Worm (Caenorhabditis elegans) whole organism, midembryonic: ENCODE results near the gene fip-2.

Experiments used
- T22C8.4 ChIP-seq: fragments of 200-800 bp; sonication (Bioruptor generic); IDR thresholded peaks from 2 replicates; pipeline ENCODE4 v1.3.6; 2022; ENCODE audit warnings: missing genetic modification characterization, missing compliant biosample characterization
- cog-1 ChIP-seq: sonication (generic microtip); optimal IDR thresholded peaks from 2 replicates; lab custom pipeline; 2016; ENCODE audit warnings: missing genetic modification characterization, missing compliant biosample characterization
- flt-1 ChIP-seq: fragments of 200-800 bp; sonication (Bioruptor generic); IDR thresholded peaks from 2 replicates; pipeline ENCODE4 v1.3.6; 2022; ENCODE audit warnings: missing genetic modification characterization, missing compliant biosample characterization
- klf-2 ChIP-seq: fragments of 200-800 bp; sonication (Bioruptor generic); conservative IDR thresholded peaks from 2 replicates; pipeline ENCODE4 v1.3.6; 2022; ENCODE audit warnings: missing genetic modification reagents, missing genetic modification characterization, missing compliant biosample characterization
- med-1 ChIP-seq: sonication (generic microtip); optimal IDR thresholded peaks from 2 replicates; lab custom pipeline; 2017; ENCODE audit warnings: missing genetic modification characterization, mild to moderate bottlenecking, missing compliant biosample characterization, antibody characterized with exemption, missing genetic modification reagents; ENCODE audit not compliant: insufficient read depth
- ref-1 ChIP-seq: fragments of 200-800 bp; sonication (Bioruptor generic); conservative IDR thresholded peaks from 2 replicates; pipeline ENCODE4 v1.3.6; 2022; ENCODE audit warnings: missing genetic modification reagents, missing genetic modification characterization, missing compliant biosample characterization
- tab-1 ChIP-seq: fragments of 200-800 bp; sonication (Bioruptor generic); IDR thresholded peaks from 2 replicates; pipeline ENCODE4 v1.3.6; 2022; ENCODE audit warnings: missing genetic modification characterization, missing compliant biosample characterization
- ztf-23 ChIP-seq: fragments of 200-800 bp; sonication (Bioruptor generic); IDR thresholded peaks from 2 replicates; pipeline ENCODE4 v1.3.6; 2022; ENCODE audit warnings: missing genetic modification reagents, missing genetic modification characterization, missing compliant biosample characterization
- ztf-29 ChIP-seq: fragments of 200-800 bp; sonication (Bioruptor generic); IDR thresholded peaks from 2 replicates; pipeline ENCODE4 v1.3.6; 2022; ENCODE audit warnings: missing genetic modification reagents, missing genetic modification characterization, missing compliant biosample characterization

fip-2 gene

ce11 chrV:9067678-9068077 is at the start of gene fip-2:
Gene fip-2 (plus strand): TSS chrV:9067978.
- TF ChIP-seq tab-1 (GFP tag; lab: Robert Waterston, UW) (no peak), ref-1 (GFP tag; lab: Robert Waterston, UW) (no peak), flt-1 (GFP tag; lab: Robert Waterston, UW) (no peak), med-1 (GFP tag; lab: Kevin White, UChicago) (no peak), T22C8.4 (GFP tag; lab: Robert Waterston, UW) (no peak), ztf-29 (GFP tag; lab: Robert Waterston, UW) (no peak), ztf-23 (GFP tag; lab: Robert Waterston, UW) (no peak), klf-2 (no peak), cog-1 (tag; lab: Kevin White, UChicago) (no peak)

- no peak for TF ChIP-seq tab-1 (GFP tag; lab: Robert Waterston, UW)
- no peak for TF ChIP-seq flt-1 (GFP tag; lab: Robert Waterston, UW)
- TF ChIP-seq T22C8.4 (GFP tag; lab: Robert Waterston, UW), result no peak
- no peak for TF ChIP-seq med-1 (GFP tag; lab: Kevin White, UChicago)
- TF ChIP-seq ref-1 (GFP tag; lab: Robert Waterston, UW), result no peak
- no peak for TF ChIP-seq cog-1 (tag; lab: Kevin White, UChicago)
- TF ChIP-seq klf-2, result no peak
- no peak for TF ChIP-seq ztf-29 (GFP tag; lab: Robert Waterston, UW)
- TF ChIP-seq ztf-23 (GFP tag; lab: Robert Waterston, UW), result no peak
Observed at ce11 chrV:9018871-9019270, 48.9 kb upstream of the fip-2 start.

ce11 chrV:9022078-9022477 is 45.7 kb upstream of the fip-2 start, which contains the start of gene oac-41:
Gene oac-41 (minus strand): TSS chrV:9022178.
- TF ChIP-seq ztf-29 (GFP tag; lab: Robert Waterston, UW), result no peak
- no peak for TF ChIP-seq T22C8.4 (GFP tag; lab: Robert Waterston, UW)
- no peak for TF ChIP-seq flt-1 (GFP tag; lab: Robert Waterston, UW)
- TF ChIP-seq ztf-23 (GFP tag; lab: Robert Waterston, UW), result no peak
- TF ChIP-seq ref-1 (GFP tag; lab: Robert Waterston, UW), result no peak
- TF ChIP-seq tab-1 (GFP tag; lab: Robert Waterston, UW), result no peak
- TF ChIP-seq klf-2, result no peak
- no peak for TF ChIP-seq med-1 (GFP tag; lab: Kevin White, UChicago)
- no peak for TF ChIP-seq cog-1 (tag; lab: Kevin White, UChicago)

DNA sequence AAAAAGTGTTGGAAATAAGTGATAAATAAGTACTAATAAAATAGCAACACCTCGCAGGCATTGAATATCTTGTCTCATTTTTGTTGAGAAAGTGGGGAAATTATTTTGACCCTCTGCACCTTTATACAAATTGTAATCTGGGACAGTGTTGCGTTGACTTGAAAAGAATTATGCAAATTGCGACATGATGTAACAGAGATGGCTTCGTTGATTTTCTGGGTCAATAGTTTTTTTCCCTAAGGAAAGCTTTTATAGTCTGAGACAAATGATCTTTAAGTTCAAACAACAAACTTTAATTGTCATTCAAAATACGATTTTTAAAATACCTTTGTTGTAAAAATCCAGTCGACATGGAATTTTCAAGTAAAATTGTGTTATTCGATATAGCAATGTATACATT is 43.1 kb upstream of the fip-2 start, which contains the start of gene bus-1:
Gene bus-1 (minus strand): TSS at position 101 of the 400 bp plus-strand sequence.
- no peak for TF ChIP-seq tab-1 (GFP tag; lab: Robert Waterston, UW)
- TF ChIP-seq T22C8.4 (GFP tag; lab: Robert Waterston, UW), result no peak

- TF ChIP-seq T22C8.4 (GFP tag; lab: Robert Waterston, UW) (no peak), flt-1 (GFP tag; lab: Robert Waterston, UW) (no peak), tab-1 (GFP tag; lab: Robert Waterston, UW) (no peak), ztf-23 (GFP tag; lab: Robert Waterston, UW) (no peak), klf-2 (no peak), ztf-29 (GFP tag; lab: Robert Waterston, UW) (no peak), cog-1 (tag; lab: Kevin White, UChicago) (no peak), ref-1 (GFP tag; lab: Robert Waterston, UW) (no peak)
Observed at ce11 chrV:9030248-9030647, 37.5 kb upstream of the fip-2 start, which contains the start of gene C25E10.5. Gene C25E10.5 (plus strand): TSS chrV:9030548.

DNA sequence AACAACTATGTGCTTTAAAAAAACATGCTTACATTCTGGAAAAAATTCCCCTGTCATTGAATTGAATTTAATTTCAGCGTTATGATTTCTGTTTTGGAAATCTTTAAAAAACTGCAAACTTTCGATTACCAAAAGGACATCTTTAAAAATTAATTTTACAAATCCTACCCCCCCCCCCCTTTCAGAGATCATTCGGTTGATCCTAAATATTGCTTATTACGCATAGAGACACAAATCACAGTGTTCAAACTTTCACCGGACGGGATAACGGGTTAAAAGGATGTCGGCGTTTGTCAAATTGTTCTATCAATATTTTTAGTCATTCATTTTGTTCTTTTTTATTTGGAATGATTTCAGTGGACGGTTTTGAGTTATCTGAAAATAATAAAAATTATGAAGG is 34.5 kb upstream of the fip-2 start, which contains the start of gene C25E10.4:
Gene C25E10.4 (plus strand): TSS at position 301 of the 400 bp plus-strand sequence.
- TF ChIP-seq tab-1 (GFP tag; lab: Robert Waterston, UW), result no peak
- no peak for TF ChIP-seq T22C8.4 (GFP tag; lab: Robert Waterston, UW)
- no peak for TF ChIP-seq klf-2
- TF ChIP-seq cog-1 (tag; lab: Kevin White, UChicago), result no peak
- no peak for TF ChIP-seq flt-1 (GFP tag; lab: Robert Waterston, UW)
- no peak for TF ChIP-seq med-1 (GFP tag; lab: Kevin White, UChicago)

ce11 chrV:9035685-9036084 is 32.1 kb upstream of the fip-2 start, which contains the start of gene srsx-34:
Gene srsx-34 (plus strand): TSS chrV:9035985.
- TF ChIP-seq klf-2 (no peak), flt-1 (GFP tag; lab: Robert Waterston, UW) (no peak), cog-1 (tag; lab: Kevin White, UChicago) (no peak), med-1 (GFP tag; lab: Kevin White, UChicago) (no peak), ref-1 (GFP tag; lab: Robert Waterston, UW) (no peak), ztf-29 (GFP tag; lab: Robert Waterston, UW) (no peak), T22C8.4 (GFP tag; lab: Robert Waterston, UW) (no peak), tab-1 (GFP tag; lab: Robert Waterston, UW) (no peak), ztf-23 (GFP tag; lab: Robert Waterston, UW) (no peak)

DNA sequence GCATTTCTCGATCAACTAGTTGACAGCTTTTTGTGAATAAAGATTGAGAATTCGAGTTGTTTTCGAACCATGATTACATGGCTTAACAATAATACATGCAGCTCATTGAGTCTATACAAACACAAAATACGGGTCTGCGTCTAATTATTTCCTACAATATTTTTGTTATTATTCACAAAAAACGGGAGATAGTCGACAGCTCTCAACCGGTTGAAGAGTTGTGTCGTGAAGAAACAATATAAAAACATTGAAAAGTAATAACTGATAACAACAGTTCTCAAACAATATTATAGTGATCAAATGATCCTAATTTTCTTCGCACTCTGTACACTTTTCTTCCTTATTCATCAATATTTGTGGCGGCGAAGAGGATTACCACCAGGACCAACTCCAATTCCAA is 26.7 kb upstream of the fip-2 start, which contains the start of gene cyp-33B1:
Gene cyp-33B1 (plus strand): TSS at position 301 of the 400 bp plus-strand sequence.
- TF ChIP-seq T22C8.4 (GFP tag; lab: Robert Waterston, UW) (no peak), flt-1 (GFP tag; lab: Robert Waterston, UW) (no peak), ref-1 (GFP tag; lab: Robert Waterston, UW) (no peak), klf-2 (no peak), ztf-23 (GFP tag; lab: Robert Waterston, UW) (no peak), tab-1 (GFP tag; lab: Robert Waterston, UW) (no peak), med-1 (GFP tag; lab: Kevin White, UChicago) (no peak), ztf-29 (GFP tag; lab: Robert Waterston, UW) (no peak), cog-1 (tag; lab: Kevin White, UChicago) (no peak)

ce11 chrV:9044871-9045270 is 22.9 kb upstream of the fip-2 start, which contains the start of gene nhr-30:
Gene nhr-30 (plus strand): TSS chrV:9045171.
- TF ChIP-seq ztf-23 (GFP tag; lab: Robert Waterston, UW), result no peak
- TF ChIP-seq ztf-29 (GFP tag; lab: Robert Waterston, UW), result no peak
- TF ChIP-seq med-1 (GFP tag; lab: Kevin White, UChicago), result no peak
- no peak for TF ChIP-seq flt-1 (GFP tag; lab: Robert Waterston, UW)
- TF ChIP-seq T22C8.4 (GFP tag; lab: Robert Waterston, UW), result no peak
- TF ChIP-seq ref-1 (GFP tag; lab: Robert Waterston, UW), result no peak
- TF ChIP-seq klf-2, result no peak
- TF ChIP-seq cog-1 (tag; lab: Kevin White, UChicago), result no peak
- TF ChIP-seq tab-1 (GFP tag; lab: Robert Waterston, UW), result no peak
